Worm (Caenorhabditis elegans): ENCODE measurements around the gene B0198.3.

Gene B0198.3

DNA sequence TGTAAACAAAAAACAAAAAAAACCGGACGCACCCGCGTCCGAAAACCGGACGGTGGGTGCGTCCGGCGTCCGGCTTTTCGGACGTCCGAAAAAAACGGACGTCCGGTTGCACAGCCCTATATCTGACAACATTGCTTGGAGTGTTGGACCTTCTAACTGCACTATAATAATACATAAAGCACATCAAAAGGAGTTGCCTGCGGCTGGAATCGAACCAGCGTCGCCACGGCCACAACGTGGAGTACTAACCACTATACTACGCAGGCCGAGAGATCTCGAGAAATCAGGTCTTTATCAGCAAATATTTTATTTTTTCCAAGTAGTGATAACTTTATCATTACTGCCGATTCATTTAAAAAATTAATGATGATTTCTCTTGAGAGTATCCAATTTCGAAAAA is 63.5 kb downstream of the B0198.3 start:
- no peak for TF ChIP-seq ets-4 (tag; optimal IDR thresholded peaks at IDR 0.05)
- TF ChIP-seq madf-2 (tag; optimal IDR thresholded peaks at IDR 0.05): no peak
- no peak for TF ChIP-seq ztf-16 (tag; optimal IDR thresholded peaks at IDR 0.05)
- no peak for TF ChIP-seq ceh-45 (GFP tag; IDR thresholded peaks at IDR 0.05)
- no peak for TF ChIP-seq ceh-14 (tag; optimal IDR thresholded peaks at IDR 0.05)
- TF ChIP-seq ceh-9 (tag; optimal IDR thresholded peaks at IDR 0.05): no peak
- no peak for TF ChIP-seq K02D7.2 (tag; optimal IDR thresholded peaks at IDR 0.05)
- TF ChIP-seq sox-2 (GFP tag; IDR thresholded peaks at IDR 0.05): no peak
- TF ChIP-seq rnt-1 (tag; optimal IDR thresholded peaks at IDR 0.05): no peak
- TF ChIP-seq elt-2 (tag; optimal IDR thresholded peaks at IDR 0.05): no peak
- no peak for TF ChIP-seq lin-11 (tag; optimal IDR thresholded peaks at IDR 0.05)
- no peak for TF ChIP-seq ama-1 (optimal IDR thresholded peaks at IDR 0.05)
- TF ChIP-seq K09A11.1 (tag; optimal IDR thresholded peaks at IDR 0.05; ENCODE audit: insufficient read depth): no peak

DNA sequence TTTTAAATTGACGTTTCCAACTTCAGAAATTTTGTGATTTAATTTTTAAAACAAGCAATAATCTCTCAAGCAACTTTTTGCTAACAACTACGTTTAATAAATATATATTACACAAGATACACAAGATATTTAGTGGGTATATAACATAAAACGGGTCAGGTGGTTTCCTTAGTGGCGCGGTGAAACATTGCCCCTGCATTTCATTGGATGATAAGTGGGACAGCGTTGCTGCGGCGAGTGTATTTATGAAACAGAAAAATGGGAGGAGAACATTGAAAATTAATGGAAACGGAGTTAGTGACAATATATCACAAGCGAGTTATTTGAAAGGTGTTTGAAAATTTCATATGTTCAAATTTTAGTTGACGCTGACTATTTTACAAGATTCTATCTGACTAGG is 64.1 kb downstream of the B0198.3 start:
- TF ChIP-seq ceh-30 (tag; optimal IDR thresholded peaks at IDR 0.05) (no peak), ahr-1 (tag; optimal IDR thresholded peaks at IDR 0.05) (no peak), madf-2 (tag; optimal IDR thresholded peaks at IDR 0.05) (no peak), ceh-6 (GFP tag; optimal IDR thresholded peaks at IDR 0.05) (no peak), lin-11 (tag; optimal IDR thresholded peaks at IDR 0.05) (no peak), ama-1 (optimal IDR thresholded peaks at IDR 0.05) (no peak), ceh-9 (tag; optimal IDR thresholded peaks at IDR 0.05) (no peak), K09A11.1 (tag; optimal IDR thresholded peaks at IDR 0.05; ENCODE audit: insufficient read depth) (no peak), pha-2 (tag; optimal IDR thresholded peaks at IDR 0.05) (no peak), nhr-11 (tag; optimal IDR thresholded peaks at IDR 0.05) (no peak), ceh-22 (tag; optimal IDR thresholded peaks at IDR 0.05) (no peak), ceh-2 (tag; optimal IDR thresholded peaks at IDR 0.05) (no peak), tbx-2 (tag; optimal IDR thresholded peaks at IDR 0.05) (no peak), hlh-15 (tag; optimal IDR thresholded peaks at IDR 0.05) (no peak), ceh-48 (tag; optimal IDR thresholded peaks at IDR 0.05) (no peak), ets-4 (tag; optimal IDR thresholded peaks at IDR 0.05) (no peak), zip-5 (tag; optimal IDR thresholded peaks at IDR 0.05) (no peak)
